Worm (Caenorhabditis elegans) whole organism, L2 larva: ENCODE measurements around the gene K01A6.4.

ENCODE experiments used
- F13H6.1 ChIP-seq: sonication (generic microtip); optimal IDR thresholded peaks from 2 replicates; lab custom pipeline; 2016; ENCODE audit warnings: missing genetic modification characterization, missing compliant biosample characterization
- R02D3.7 ChIP-seq: fragments of 150-350 bp; optimal IDR thresholded peaks from 2 replicates; lab custom pipeline; 2014; ENCODE audit warnings: missing biosample characterization, missing genetic modification characterization
- Y55F3AM.14 ChIP-seq: fragments of 200-800 bp; sonication (Bioruptor generic); optimal IDR thresholded peaks from 2 replicates; lab custom pipeline; 2018; ENCODE audit warnings: mild to moderate bottlenecking, missing genetic modification characterization, missing compliant biosample characterization
- ZK546.5 ChIP-seq: sonication (generic microtip); optimal IDR thresholded peaks from 2 replicates; lab custom pipeline; 2017; ENCODE audit warnings: missing biosample characterization, missing genetic modification characterization
- alr-1 ChIP-seq: fragments of 150-350 bp; optimal IDR thresholded peaks from 2 replicates; lab custom pipeline; 2014; ENCODE audit warnings: missing biosample characterization, missing genetic modification characterization
- ama-1 ChIP-seq: fragments of 150-350 bp; optimal IDR thresholded peaks from 2 replicates; lab custom pipeline; 2018; ENCODE audit warnings: inconsistent platforms
- blmp-1 ChIP-seq: sonication (generic microtip); optimal IDR thresholded peaks from 2 replicates; lab custom pipeline; 2017; ENCODE audit warnings: missing genetic modification characterization, mild to moderate bottlenecking, missing compliant biosample characterization, antibody characterized with exemption, moderate library complexity; ENCODE audit not compliant: insufficient read depth
- ceh-16 ChIP-seq: fragments of 150-350 bp; optimal IDR thresholded peaks from 2 replicates; lab custom pipeline; 2014; ENCODE audit warnings: missing biosample characterization, missing genetic modification characterization
- ceh-82 ChIP-seq: fragments of 150-350 bp; optimal IDR thresholded peaks from 2 replicates; lab custom pipeline; 2014; ENCODE audit warnings: missing biosample characterization, missing genetic modification characterization
- crh-2 ChIP-seq: sonication (generic microtip); optimal IDR thresholded peaks from 2 replicates; lab custom pipeline; 2017; ENCODE audit warnings: missing biosample characterization, missing genetic modification characterization
- dmd-4 ChIP-seq: sonication (generic microtip); optimal IDR thresholded peaks from 2 replicates; lab custom pipeline; 2017; ENCODE audit warnings: missing biosample characterization, missing genetic modification characterization
- egl-27 ChIP-seq: sonication (generic microtip); optimal IDR thresholded peaks from 3 replicates; lab custom pipeline; 2017; ENCODE audit warnings: missing biosample characterization, missing genetic modification reagents, missing genetic modification characterization
- elt-1 ChIP-seq: fragments of 150-350 bp; optimal IDR thresholded peaks from 2 replicates; lab custom pipeline; 2014; ENCODE audit warnings: missing biosample characterization, missing genetic modification characterization
- elt-3 ChIP-seq: sonication (generic microtip); optimal IDR thresholded peaks from 2 replicates; lab custom pipeline; 2017; ENCODE audit warnings: missing biosample characterization, missing genetic modification characterization
- fos-1 ChIP-seq: fragments of 150-350 bp; optimal IDR thresholded peaks from 2 replicates; lab custom pipeline; 2014; ENCODE audit warnings: missing biosample characterization, missing genetic modification characterization
- lin-11 ChIP-seq: fragments of 150-350 bp; sonication (generic microtip); optimal IDR thresholded peaks from 2 replicates; lab custom pipeline; 2014; ENCODE audit warnings: missing biosample characterization, missing genetic modification characterization, inconsistent platforms, mixed read lengths
- lin-13 ChIP-seq: fragments of 150-350 bp; optimal IDR thresholded peaks from 2 replicates; lab custom pipeline; 2014; ENCODE audit warnings: missing biosample characterization, missing genetic modification reagents, missing genetic modification characterization
- lsy-2 ChIP-seq, 2 experiments: fragments of 150-350 bp in 1 of 2; sonication (generic microtip) in 1 of 2; optimal IDR thresholded peaks; 2 replicates each; lab custom pipeline; 2014 to 2017; ENCODE audit warnings: missing biosample characterization in 2 of 2, missing genetic modification characterization in 2 of 2
- mbf-1 ChIP-seq: sonication (generic microtip); optimal IDR thresholded peaks from 2 replicates; lab custom pipeline; 2017; ENCODE audit warnings: missing biosample characterization, missing genetic modification characterization
- mdl-1 ChIP-seq, 2 experiments: fragments of 150-350 bp in 1 of 2; sonication (generic microtip) in 1 of 2; optimal IDR thresholded peaks; 2 replicates each; lab custom pipeline; 2017; ENCODE audit warnings: missing biosample characterization in 2 of 2, missing genetic modification characterization in 2 of 2
- nhr-11 ChIP-seq: fragments of 150-350 bp; optimal IDR thresholded peaks from 2 replicates; lab custom pipeline; 2014; ENCODE audit warnings: missing biosample characterization, missing genetic modification characterization
- nhr-129 ChIP-seq: fragments of 150-350 bp; optimal IDR thresholded peaks from 2 replicates; lab custom pipeline; 2014; ENCODE audit warnings: missing biosample characterization, missing genetic modification characterization
- nhr-23 ChIP-seq: fragments of 150-350 bp; optimal IDR thresholded peaks from 2 replicates; lab custom pipeline; 2014; ENCODE audit warnings: missing biosample characterization, missing genetic modification reagents, missing genetic modification characterization
- nhr-237 ChIP-seq: fragments of 150-350 bp; optimal IDR thresholded peaks from 2 replicates; lab custom pipeline; 2014; ENCODE audit warnings: missing biosample characterization, missing genetic modification characterization
- nhr-25 ChIP-seq: fragments of 150-350 bp; sonication (generic microtip); optimal IDR thresholded peaks from 3 replicates; lab custom pipeline; 2014; ENCODE audit warnings: missing biosample characterization, missing genetic modification characterization
- nhr-6 ChIP-seq: fragments of 150-350 bp; optimal IDR thresholded peaks from 2 replicates; lab custom pipeline; 2014; ENCODE audit warnings: missing biosample characterization, missing genetic modification characterization
- nhr-77 ChIP-seq: fragments of 150-350 bp; optimal IDR thresholded peaks from 2 replicates; lab custom pipeline; 2014; ENCODE audit warnings: missing biosample characterization, missing genetic modification characterization
- peb-1 ChIP-seq: fragments of 150-350 bp; optimal IDR thresholded peaks from 2 replicates; lab custom pipeline; 2014; ENCODE audit warnings: missing biosample characterization, missing genetic modification characterization
- sem-4 ChIP-seq: fragments of 150-350 bp; optimal IDR thresholded peaks from 2 replicates; lab custom pipeline; 2014; ENCODE audit warnings: missing biosample characterization, missing genetic modification reagents, missing genetic modification characterization
- skn-1 ChIP-seq: sonication (generic microtip); optimal IDR thresholded peaks from 2 replicates; lab custom pipeline; 2017; ENCODE audit warnings: missing biosample characterization, missing genetic modification characterization
- sma-9 ChIP-seq, 2 experiments: fragments of 150-350 bp in 1 of 2; sonication (generic microtip) in 1 of 2; optimal IDR thresholded peaks; 2 replicates each; lab custom pipeline; 2014 to 2016; ENCODE audit warnings: missing genetic modification characterization in 2 of 2, mild to moderate bottlenecking in 1 of 2, missing biosample characterization in 1 of 2, missing compliant biosample characterization in 1 of 2, missing genetic modification reagents in 1 of 2, moderate library complexity in 1 of 2
- snpc-4 ChIP-seq: fragments of 150-350 bp; optimal IDR thresholded peaks from 2 replicates; lab custom pipeline; 2014; ENCODE audit warnings: missing biosample characterization, missing genetic modification characterization
- unc-39 ChIP-seq: fragments of 150-350 bp; optimal IDR thresholded peaks from 2 replicates; lab custom pipeline; 2014; ENCODE audit warnings: missing biosample characterization, missing genetic modification characterization
- unc-55 ChIP-seq: fragments of 150-350 bp; sonication (generic microtip); optimal IDR thresholded peaks from 3 replicates; lab custom pipeline; 2014; ENCODE audit warnings: missing biosample characterization, missing genetic modification reagents, missing genetic modification characterization
- zag-1 ChIP-seq: fragments of 150-350 bp; optimal IDR thresholded peaks from 2 replicates; lab custom pipeline; 2014; ENCODE audit warnings: missing biosample characterization, missing genetic modification characterization
- ztf-1 ChIP-seq: fragments of 200-800 bp; sonication (Bioruptor generic); conservative IDR thresholded peaks from 2 replicates; pipeline ENCODE4 v1.3.6; 2022; ENCODE audit warnings: missing genetic modification characterization, missing compliant biosample characterization
- ztf-11 ChIP-seq: sonication (generic microtip); optimal IDR thresholded peaks from 2 replicates; lab custom pipeline; 2017; ENCODE audit warnings: missing biosample characterization, missing genetic modification characterization
- ztf-4 ChIP-seq: fragments of 150-350 bp; optimal IDR thresholded peaks from 2 replicates; lab custom pipeline; 2014; ENCODE audit warnings: missing biosample characterization, missing genetic modification characterization

Gene K01A6.4

ce11 chrIV:11782846-11783245, 42.7 kb upstream of the K01A6.4 start:
- no peak for TF ChIP-seq sem-4
- TF ChIP-seq nhr-77 (tag; lab: Kevin White, UChicago) = no peak
- TF ChIP-seq skn-1 (tag; lab: Kevin White, UChicago) = no peak
- no peak for TF ChIP-seq lsy-2 (tag; optimal IDR thresholded peaks at IDR 0.05; lab: Kevin White, UChicago)
- no peak for TF ChIP-seq lin-11 (tag; lab: Kevin White, UChicago)
- TF ChIP-seq nhr-6 (tag; lab: Kevin White, UChicago) = no peak

DNA sequence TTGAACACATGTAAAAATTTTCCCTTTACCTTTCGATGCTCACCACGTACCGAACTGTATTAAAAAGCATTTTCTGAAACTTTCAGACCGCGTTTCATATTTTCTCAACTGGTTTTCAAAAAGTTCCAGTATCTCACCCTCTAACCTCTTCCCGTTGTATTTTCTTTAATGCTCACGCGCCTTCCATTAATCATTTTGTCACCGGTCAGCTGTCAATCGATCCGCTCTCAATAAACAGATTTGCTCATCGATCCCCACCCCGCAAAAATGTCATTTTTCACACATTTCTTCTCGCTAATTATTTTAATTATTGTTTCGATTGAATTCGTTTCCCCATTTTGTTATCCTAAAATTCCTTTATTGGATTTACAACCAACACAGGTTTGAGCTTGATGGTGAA, 38.9 kb upstream of the K01A6.4 start, which contains the start of gene lpr-2:
Gene lpr-2 (plus strand): TSS at position 189 of the 400 bp plus-strand sequence.
- TF ChIP-seq peb-1 (tag; lab: Kevin White, UChicago) (no peak), egl-27 (tag; lab: Kevin White, UChicago) (no peak), dmd-4 (no peak), mdl-1 (tag; optimal IDR thresholded peaks at IDR 0.05; lab: Kevin White, UChicago) (no peak), nhr-129 (tag; lab: Kevin White, UChicago) (no peak), nhr-77 (tag; lab: Kevin White, UChicago) (no peak), nhr-237 (tag; lab: Kevin White, UChicago) (no peak), unc-55 (GFP tag; lab: Kevin White, UChicago) (no peak), Y55F3AM.14 (GFP tag; lab: Kevin White, UChicago) (no peak), lsy-2 (tag; optimal IDR thresholded peaks at IDR 0.05; lab: Kevin White, UChicago) (no peak), elt-1 (tag; lab: Kevin White, UChicago) (no peak), zag-1 (no peak), ama-1 (no peak), nhr-23 (tag; lab: Kevin White, UChicago) (no peak), ZK546.5 (tag; lab: Kevin White, UChicago) (no peak), alr-1 (no peak), ztf-1 (GFP tag; lab: Robert Waterston, UW) (no peak), ztf-11 (tag; lab: Kevin White, UChicago) (no peak), mbf-1 (tag; lab: Kevin White, UChicago) (no peak), nhr-11 (tag; lab: Kevin White, UChicago) (no peak)

DNA sequence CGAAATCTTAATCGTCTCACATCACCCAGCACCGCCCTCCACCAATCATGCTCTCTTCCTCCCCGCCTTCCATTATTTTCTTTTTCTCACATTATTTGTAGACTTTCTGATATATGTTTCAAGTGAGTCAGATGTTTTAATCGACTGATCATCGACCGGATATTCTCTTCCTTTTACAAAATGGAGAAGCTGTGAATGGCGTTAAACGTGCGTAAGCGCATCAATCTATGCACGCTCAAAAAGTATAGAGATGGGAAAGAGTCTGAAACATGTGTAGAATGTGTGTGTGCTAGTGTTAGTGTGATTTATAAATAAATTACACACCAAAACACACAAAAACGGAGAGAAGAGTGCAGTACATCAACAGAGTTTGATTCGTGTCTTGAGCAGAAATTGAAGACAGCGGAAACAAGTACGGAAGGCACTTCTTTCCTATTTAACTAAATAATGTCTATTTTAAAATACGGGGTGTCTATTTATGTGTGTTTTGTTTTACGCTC, 36.9 kb upstream of the K01A6.4 start:
- TF ChIP-seq unc-39 (no peak), alr-1 (no peak), zag-1 (no peak), unc-55 (GFP tag; lab: Kevin White, UChicago) (peak; percentile 35), dmd-4 (no peak), blmp-1 (no peak), nhr-23 (tag; lab: Kevin White, UChicago) (no peak)

ce11 chrIV:11773692-11774225, 33.7 kb upstream of the K01A6.4 start, which contains the start of gene lips-5:
lips-5 (minus strand) TSS chrIV:11773742.
- TF ChIP-seq nhr-6 (tag; lab: Kevin White, UChicago) (no peak), fos-1 (tag; lab: Kevin White, UChicago) (peak; percentile 22), ztf-11 (tag; lab: Kevin White, UChicago) (no peak)

DNA sequence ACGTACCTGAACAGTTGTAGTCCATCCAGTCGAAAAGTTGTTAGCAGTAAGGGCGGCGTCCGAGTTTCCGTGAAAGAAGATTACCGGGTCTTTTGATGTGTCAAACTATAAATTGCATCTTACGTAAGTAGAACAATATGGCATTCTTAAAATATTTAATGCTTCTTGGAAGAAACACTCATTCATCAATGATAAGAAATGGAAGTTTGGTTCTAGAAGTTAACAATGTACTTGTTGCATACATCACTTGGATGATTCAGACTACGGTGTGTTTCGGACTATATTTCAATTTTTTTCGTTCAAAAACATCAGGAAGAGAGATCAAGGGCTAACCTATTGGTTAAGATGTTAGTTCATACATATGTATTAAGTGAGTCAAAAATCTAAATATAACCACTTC, 32.0 kb upstream of the K01A6.4 start:
- no peak for TF ChIP-seq mdl-1 (tag; optimal IDR thresholded peaks at IDR 0.05; lab: Kevin White, UChicago)
- no peak for TF ChIP-seq zag-1
- no peak for TF ChIP-seq unc-39
- no peak for TF ChIP-seq nhr-25
- no peak for TF ChIP-seq skn-1 (tag; lab: Kevin White, UChicago)
- no peak for TF ChIP-seq lin-13 (GFP tag; lab: Kevin White, UChicago)
- no peak for TF ChIP-seq alr-1
- no peak for TF ChIP-seq ama-1
- no peak for TF ChIP-seq R02D3.7 (tag; lab: Kevin White, UChicago)
- TF ChIP-seq nhr-23 (tag; lab: Kevin White, UChicago) = no peak
- no peak for TF ChIP-seq nhr-11 (tag; lab: Kevin White, UChicago)
- no peak for TF ChIP-seq snpc-4 (tag; lab: Kevin White, UChicago)
- TF ChIP-seq F13H6.1 = no peak
- no peak for TF ChIP-seq ZK546.5 (tag; lab: Kevin White, UChicago)

DNA sequence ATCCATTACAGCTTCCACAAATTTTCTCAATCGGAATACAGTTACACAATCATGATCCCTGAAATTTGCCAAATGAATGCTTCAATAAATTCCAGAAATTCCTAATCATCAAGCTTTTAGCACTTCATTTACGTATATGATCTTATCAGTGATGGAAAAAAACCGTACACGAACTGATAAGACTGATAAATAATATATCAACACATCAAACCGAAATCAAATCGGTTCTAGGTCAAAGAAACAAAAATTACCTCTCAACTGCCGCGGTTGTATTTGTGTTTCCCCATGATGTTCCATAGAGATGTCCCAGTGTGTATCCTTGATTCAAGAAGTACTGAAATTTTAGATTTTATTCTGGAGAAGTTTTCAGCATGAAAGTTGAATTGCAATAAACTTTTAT, 31.0 kb upstream of the K01A6.4 start:
- no peak for TF ChIP-seq mdl-1 (tag; optimal IDR thresholded peaks at IDR 0.05; lab: Kevin White, UChicago)
- TF ChIP-seq dmd-4 = no peak
- TF ChIP-seq ztf-4 (tag; lab: Kevin White, UChicago) = no peak
- TF ChIP-seq nhr-6 (tag; lab: Kevin White, UChicago) = no peak
- TF ChIP-seq ceh-82 (tag; lab: Kevin White, UChicago) = no peak
- TF ChIP-seq sma-9 (GFP tag; optimal IDR thresholded peaks at IDR 0.05; lab: Kevin White, UChicago) = peak; percentile 17
- TF ChIP-seq sma-9 (tag; optimal IDR thresholded peaks at IDR 0.05; lab: Kevin White, UChicago) = no peak
- TF ChIP-seq nhr-129 (tag; lab: Kevin White, UChicago) = no peak
- no peak for TF ChIP-seq elt-3 (tag; lab: Kevin White, UChicago)
- TF ChIP-seq ztf-1 (GFP tag; lab: Robert Waterston, UW) = no peak
- peak; percentile 66 for TF ChIP-seq fos-1 (tag; lab: Kevin White, UChicago)
- peak; percentile 15 for TF ChIP-seq crh-2
- no peak for TF ChIP-seq nhr-11 (tag; lab: Kevin White, UChicago)
- no peak for TF ChIP-seq ceh-16 (tag; lab: Kevin White, UChicago)
- TF ChIP-seq, all 48 proteins: peak for 3
